Fruit fly (Drosophila melanogaster): ENCODE measurements around the gene CG13841.

The CG13841 gene

dm6 chr3R:22789106-22789505, 21.6 kb upstream of the CG13841 start:
- TF ChIP-seq tj (GFP tag; optimal IDR thresholded peaks at IDR 0.05): no peak

- no peak for TF ChIP-seq Mnt (GFP tag; optimal IDR thresholded peaks at IDR 0.05)
- TF ChIP-seq CG5204 (GFP tag; optimal IDR thresholded peaks at IDR 0.05): no peak
- no peak for TF ChIP-seq tj (GFP tag; optimal IDR thresholded peaks at IDR 0.05)
- TF ChIP-seq toe (GFP tag; optimal IDR thresholded peaks at IDR 0.05): no peak
- TF ChIP-seq CG1620 (GFP tag; optimal IDR thresholded peaks at IDR 0.05): no peak
- no peak for TF ChIP-seq kay (GFP tag; ENCODE audit: borderline replicate concordance)
- TF ChIP-seq CG7045 (GFP tag; optimal IDR thresholded peaks at IDR 0.05): no peak
- TF ChIP-seq CG12768 (GFP tag; optimal IDR thresholded peaks at IDR 0.05): no peak
- TF ChIP-seq CG14711 (tag; optimal IDR thresholded peaks at IDR 0.05): no peak
- TF ChIP-seq Hr96 (GFP tag; optimal IDR thresholded peaks at IDR 0.05): no peak
- TF ChIP-seq CG33017 (tag; optimal IDR thresholded peaks at IDR 0.05): no peak
- TF ChIP-seq cnc (optimal IDR thresholded peaks at IDR 0.05): no peak
- TF ChIP-seq bab1 (GFP tag; optimal IDR thresholded peaks at IDR 0.05): no peak
Observed at dm6 chr3R:22784674-22785316, 17.3 kb upstream of the CG13841 start.

dm6 chr3R:22781412-22781811, 13.9 kb upstream of the CG13841 start:
- TF ChIP-seq CG1620 (GFP tag; optimal IDR thresholded peaks at IDR 0.05) (peak; percentile 2), Clk (GFP tag; optimal IDR thresholded peaks at IDR 0.05) (peak; percentile 85), Crg-1 (GFP tag; optimal IDR thresholded peaks at IDR 0.05) (no peak), kay (GFP tag; ENCODE audit: borderline replicate concordance) (no peak), toe (GFP tag; optimal IDR thresholded peaks at IDR 0.05) (peak; percentile 78), CG7045 (GFP tag; optimal IDR thresholded peaks at IDR 0.05) (peak; percentile 69), pad (GFP tag; optimal IDR thresholded peaks at IDR 0.05) (no peak), cic (GFP tag; optimal IDR thresholded peaks at IDR 0.05) (peak; percentile 91), CG11617 (GFP tag; optimal IDR thresholded peaks at IDR 0.05) (peak; percentile 65), CG33017 (tag; optimal IDR thresholded peaks at IDR 0.05) (peak; percentile 79), Hr96 (GFP tag; optimal IDR thresholded peaks at IDR 0.05) (peak; percentile 26), CG7101 (tag; optimal IDR thresholded peaks at IDR 0.05) (peak; percentile 57), CG5204 (GFP tag; optimal IDR thresholded peaks at IDR 0.05) (peak; percentile 29), CG14711 (tag; optimal IDR thresholded peaks at IDR 0.05) (peak; percentile 45), cnc (optimal IDR thresholded peaks at IDR 0.05) (no peak), tj (GFP tag; optimal IDR thresholded peaks at IDR 0.05) (peak; percentile 66), Mnt (GFP tag; optimal IDR thresholded peaks at IDR 0.05) (peak; percentile 61), ovo (GFP tag; optimal IDR thresholded peaks at IDR 0.05) (peak; percentile 53), bab1 (GFP tag; optimal IDR thresholded peaks at IDR 0.05) (peak; percentile 66), CG12768 (GFP tag; optimal IDR thresholded peaks at IDR 0.05) (peak; percentile 80)

- TF ChIP-seq CG5204 (GFP tag; optimal IDR thresholded peaks at IDR 0.05) (peak; percentile 37), CG1620 (GFP tag; optimal IDR thresholded peaks at IDR 0.05) (no peak), CG12768 (GFP tag; optimal IDR thresholded peaks at IDR 0.05) (peak; percentile 2)
Observed at dm6 chr3R:22780135-22780534, 12.6 kb upstream of the CG13841 start.

dm6 chr3R:22776457-22776856, 9.0 kb upstream of the CG13841 start:
- TF ChIP-seq cnc (optimal IDR thresholded peaks at IDR 0.05) (no peak), kay (GFP tag; ENCODE audit: borderline replicate concordance) (no peak), CG7101 (tag; optimal IDR thresholded peaks at IDR 0.05) (no peak), tj (GFP tag; optimal IDR thresholded peaks at IDR 0.05) (no peak), pad (GFP tag; optimal IDR thresholded peaks at IDR 0.05) (no peak), toe (GFP tag; optimal IDR thresholded peaks at IDR 0.05) (no peak), Clk (GFP tag; optimal IDR thresholded peaks at IDR 0.05) (no peak), CG12768 (GFP tag; optimal IDR thresholded peaks at IDR 0.05) (no peak), ovo (GFP tag; optimal IDR thresholded peaks at IDR 0.05) (no peak), CG14711 (tag; optimal IDR thresholded peaks at IDR 0.05) (no peak), cic (GFP tag; optimal IDR thresholded peaks at IDR 0.05) (no peak), CG5204 (GFP tag; optimal IDR thresholded peaks at IDR 0.05) (no peak), CG1620 (GFP tag; optimal IDR thresholded peaks at IDR 0.05) (no peak), Crg-1 (GFP tag; optimal IDR thresholded peaks at IDR 0.05) (no peak), Hr96 (GFP tag; optimal IDR thresholded peaks at IDR 0.05) (no peak)

dm6 chr3R:22771670-22772069, 4.2 kb upstream of the CG13841 start, which contains the start of gene CG43095:
Gene CG43095 (minus strand): TSS chr3R:22771770.
- TF ChIP-seq pad (GFP tag; optimal IDR thresholded peaks at IDR 0.05): no peak
- no peak for TF ChIP-seq CG7045 (GFP tag; optimal IDR thresholded peaks at IDR 0.05)
- no peak for TF ChIP-seq tj (GFP tag; optimal IDR thresholded peaks at IDR 0.05)
- no peak for TF ChIP-seq Hr96 (GFP tag; optimal IDR thresholded peaks at IDR 0.05)
- TF ChIP-seq bab1 (GFP tag; optimal IDR thresholded peaks at IDR 0.05): no peak
- TF ChIP-seq CG33017 (tag; optimal IDR thresholded peaks at IDR 0.05): no peak
- no peak for TF ChIP-seq CG1620 (GFP tag; optimal IDR thresholded peaks at IDR 0.05)
- TF ChIP-seq cic (GFP tag; optimal IDR thresholded peaks at IDR 0.05): no peak
- TF ChIP-seq Mnt (GFP tag; optimal IDR thresholded peaks at IDR 0.05): no peak
- TF ChIP-seq cnc (optimal IDR thresholded peaks at IDR 0.05): no peak
- TF ChIP-seq CG14711 (tag; optimal IDR thresholded peaks at IDR 0.05): no peak

- no peak for TF ChIP-seq CG33017 (tag; optimal IDR thresholded peaks at IDR 0.05)
- no peak for TF ChIP-seq CG5204 (GFP tag; optimal IDR thresholded peaks at IDR 0.05)
- TF ChIP-seq Crg-1 (GFP tag; optimal IDR thresholded peaks at IDR 0.05): no peak
- no peak for TF ChIP-seq Mnt (GFP tag; optimal IDR thresholded peaks at IDR 0.05)
- TF ChIP-seq Hr96 (GFP tag; optimal IDR thresholded peaks at IDR 0.05): no peak
- TF ChIP-seq cnc (optimal IDR thresholded peaks at IDR 0.05): no peak
- no peak for TF ChIP-seq ovo (GFP tag; optimal IDR thresholded peaks at IDR 0.05)
- no peak for TF ChIP-seq tj (GFP tag; optimal IDR thresholded peaks at IDR 0.05)
Observed at dm6 chr3R:22770887-22771286, 3.4 kb upstream of the CG13841 start, which contains the start of gene CG43094. Gene CG43094 (minus strand): TSS chr3R:22770987.
